Worm (Caenorhabditis elegans) whole organism, young adult: ENCODE measurements around the gene nhr-102.

Experiments
- B0336.3 ChIP-seq: fragments of 200-800 bp; sonication (Bioruptor generic); IDR thresholded peaks from 2 replicates; pipeline ENCODE4 v1.3.6; 2022; ENCODE audit warnings: missing genetic modification characterization, missing compliant biosample characterization
- F57A8.1 ChIP-seq: fragments of 200-800 bp; sonication (Bioruptor generic); optimal IDR thresholded peaks from 2 replicates; lab custom pipeline; 2018; ENCODE audit warnings: mild to moderate bottlenecking, missing genetic modification characterization, moderate library complexity, missing compliant biosample characterization
- attf-6 ChIP-seq: fragments of 200-800 bp; sonication (Bioruptor generic); IDR thresholded peaks from 2 replicates; pipeline ENCODE4 v1.3.6; 2022; ENCODE audit warnings: missing genetic modification reagents, missing genetic modification characterization, missing compliant biosample characterization
- lin-35 ChIP-seq, 3 experiments: fragments of 150-350 bp in 2 of 3; sonication (generic microtip) in 1 of 3; optimal IDR thresholded peaks; 2 replicates each; lab custom pipeline; 2014 to 2018; ENCODE audit warnings: missing biosample characterization in 3 of 3, missing genetic modification characterization in 3 of 3, missing genetic modification reagents in 3 of 3
- ztf-22 ChIP-seq: fragments of 200-800 bp; sonication (Bioruptor generic); optimal IDR thresholded peaks from 2 replicates; lab custom pipeline; 2018; ENCODE audit warnings: mild to moderate bottlenecking, missing genetic modification characterization, moderate library complexity, missing compliant biosample characterization

- TF ChIP-seq attf-6 = no peak
- no peak for TF ChIP-seq ztf-22 (GFP tag; lab: Kevin White, UChicago)
- TF ChIP-seq F57A8.1 = no peak
- TF ChIP-seq B0336.3 = no peak
- TF ChIP-seq lin-35 (GFP tag; optimal IDR thresholded peaks at IDR 0.05; lab: Kevin White, UChicago) = no peak
These were observed 39.1 kb upstream of the nhr-102 start for ce11 chrV:15915307-15915706.
